Worm (Caenorhabditis elegans) whole organism, L1 larva: ENCODE data around the gene str-211.

ENCODE experiments used
- aha-1 ChIP-seq: fragments of 150-350 bp; optimal IDR thresholded peaks from 2 replicates; lab custom pipeline; 2014; ENCODE audit warnings: missing biosample characterization, missing genetic modification characterization
- egl-27 ChIP-seq, 2 experiments: fragments of 150-350 bp in 1 of 2; sonication (generic microtip); optimal IDR thresholded peaks; 3 replicates each; lab custom pipeline; 2017 to 2018; ENCODE audit warnings: missing biosample characterization in 2 of 2, missing genetic modification characterization in 2 of 2, missing genetic modification reagents in 2 of 2
- hlh-17 ChIP-seq: fragments of 200-800 bp; sonication (Bioruptor generic); optimal IDR thresholded peaks from 2 replicates; lab custom pipeline; 2018; ENCODE audit warnings: missing genetic modification characterization, mild to moderate bottlenecking, missing compliant biosample characterization, moderate library complexity, borderline replicate concordance
- lsy-2 ChIP-seq, 2 experiments: fragments of 150-350 bp; optimal IDR thresholded peaks; 2 replicates each; lab custom pipeline; 2014; ENCODE audit warnings: missing biosample characterization in 2 of 2, missing genetic modification characterization in 2 of 2
- nhr-11 ChIP-seq: fragments of 150-350 bp; optimal IDR thresholded peaks from 2 replicates; lab custom pipeline; 2014; ENCODE audit warnings: missing biosample characterization, missing genetic modification characterization
- nhr-77 ChIP-seq: fragments of 150-350 bp; optimal IDR thresholded peaks from 2 replicates; lab custom pipeline; 2014; ENCODE audit warnings: missing biosample characterization, missing genetic modification characterization
- vab-15 ChIP-seq: sonication (generic microtip); optimal IDR thresholded peaks from 2 replicates; lab custom pipeline; 2017; ENCODE audit warnings: missing genotype, mild to moderate bottlenecking, missing genetic modification characterization, missing compliant biosample characterization
- zag-1 ChIP-seq: fragments of 150-350 bp; optimal IDR thresholded peaks from 2 replicates; lab custom pipeline; 2014; ENCODE audit warnings: missing biosample characterization, missing genetic modification characterization
- zip-4 ChIP-seq: fragments of 200-800 bp; sonication (Bioruptor generic); optimal IDR thresholded peaks from 2 replicates; lab custom pipeline; 2018; ENCODE audit warnings: mild to moderate bottlenecking, missing genetic modification characterization, moderate library complexity, missing compliant biosample characterization

DNA sequence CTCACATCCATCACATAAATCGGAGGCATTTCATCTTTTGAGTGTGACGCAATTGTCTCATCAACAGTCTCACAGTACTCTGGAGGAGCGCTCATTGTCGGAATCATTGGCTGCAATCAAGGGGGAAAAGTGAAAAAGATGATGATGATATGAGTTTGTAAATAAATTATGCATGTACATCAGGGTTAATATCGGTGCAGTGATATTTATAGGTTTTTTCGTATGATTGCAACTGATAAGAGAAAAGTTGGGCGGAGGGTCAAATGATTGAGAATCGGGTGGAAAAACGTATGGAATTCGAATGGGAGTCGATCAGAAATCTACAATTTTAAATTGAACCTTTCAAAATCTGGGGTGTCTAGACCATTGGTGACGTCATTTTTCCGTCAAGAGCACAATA, 29.2 kb downstream of the str-211 start, which contains the start of gene H23N18.6:
- no peak for TF ChIP-seq vab-15 (tag; lab: Kevin White, UChicago)
- no peak for TF ChIP-seq lsy-2 (tag; optimal IDR thresholded peaks at IDR 0.05; lab: Kevin White, UChicago)
- no peak for TF ChIP-seq egl-27 (tag; optimal IDR thresholded peaks at IDR 0.05; lab: Kevin White, UChicago)
- TF ChIP-seq nhr-77 (tag; lab: Kevin White, UChicago) = no peak
- no peak for TF ChIP-seq aha-1 (tag; lab: Kevin White, UChicago)
- no peak for TF ChIP-seq hlh-17 (GFP tag; lab: Kevin White, UChicago)
- no peak for TF ChIP-seq zag-1 (tag; lab: Kevin White, UChicago)
- no peak for TF ChIP-seq nhr-11 (tag; lab: Kevin White, UChicago)
- no peak for TF ChIP-seq zip-4 (GFP tag; lab: Kevin White, UChicago)
